Fruit fly (Drosophila melanogaster): ENCODE data around the gene CG13040.

CG13040 gene

dm6 chr3L:16328207-16328891, 1.8 kb upstream of the CG13040 start, which contains the start of gene CG13058 (continued):
- TF ChIP-seq CG8388 (GFP tag; optimal IDR thresholded peaks at IDR 0.05) (no peak), pan (optimal IDR thresholded peaks at IDR 0.05) (no peak), pan (GFP tag; optimal IDR thresholded peaks at IDR 0.05 in 1 of 2, IDR thresholded peaks at IDR 0.05 in 1 of 2) (no peak), pnt (GFP tag; optimal IDR thresholded peaks at IDR 0.05) (no peak), D19B (GFP tag; optimal IDR thresholded peaks at IDR 0.05) (no peak), Med (GFP tag) (peak; percentile 54), Hmr (GFP tag; optimal IDR thresholded peaks at IDR 0.05) (peak; percentile 61), crol (GFP tag; IDR thresholded peaks at IDR 0.05) (peak; percentile 69), CG32772 (GFP tag; IDR thresholded peaks at IDR 0.05) (no peak), pho (GFP tag; optimal IDR thresholded peaks at IDR 0.05) (peak; percentile 53), nerfin-1 (tag; optimal IDR thresholded peaks at IDR 0.05) (no peak), dmrt11E (tag; optimal IDR thresholded peaks at IDR 0.05) (no peak), CG11696 (GFP tag; IDR thresholded peaks at IDR 0.05) (no peak), Dip3 (GFP tag; optimal IDR thresholded peaks at IDR 0.05) (peak; percentile 65), sima (GFP tag; optimal IDR thresholded peaks at IDR 0.05) (no peak), CG8478 (optimal IDR thresholded peaks at IDR 0.05) (no peak), Sox100B (GFP tag; optimal IDR thresholded peaks at IDR 0.05) (peak; percentile 53), slou (GFP tag; optimal IDR thresholded peaks at IDR 0.05) (no peak), Aef1 (GFP tag; IDR thresholded peaks at IDR 0.05) (peak; percentile 64), gsb (GFP tag; IDR thresholded peaks at IDR 0.05) (peak; percentile 52; the same call in 1 of the 2 replicates), sim (GFP tag; IDR thresholded peaks at IDR 0.05) (no peak), twi (tag; optimal IDR thresholded peaks at IDR 0.05) (no peak), CG5953 (GFP tag; IDR thresholded peaks at IDR 0.05) (no peak), hbn (GFP tag; IDR thresholded peaks at IDR 0.05; ENCODE audit: partially characterized antibody) (no peak), Hr78 (GFP tag; optimal IDR thresholded peaks at IDR 0.05) (no peak), CG18619 (GFP tag; optimal IDR thresholded peaks at IDR 0.05) (peak; percentile 61), Side (GFP tag; optimal IDR thresholded peaks at IDR 0.05) (no peak), unpg (GFP tag; optimal IDR thresholded peaks at IDR 0.05) (peak; percentile 67), bowl (GFP tag; IDR thresholded peaks at IDR 0.05) (peak; percentile 77), dm (GFP tag; optimal IDR thresholded peaks at IDR 0.05) (peak; percentile 45), PHDP (tag; optimal IDR thresholded peaks at IDR 0.05) (peak; percentile 69), oc (tag; optimal IDR thresholded peaks at IDR 0.05) (no peak), Pdp1 (GFP tag; optimal IDR thresholded peaks at IDR 0.05) (no peak), CG15011 (GFP tag; optimal IDR thresholded peaks at IDR 0.05) (peak; percentile 13), nau (GFP tag; optimal IDR thresholded peaks at IDR 0.05) (peak; percentile 56), CG17385 (GFP tag; optimal IDR thresholded peaks at IDR 0.05) (peak; percentile 64), Scr (GFP tag; IDR thresholded peaks at IDR 0.05; ENCODE audit: partially characterized antibody) (no peak), H15 (GFP tag; IDR thresholded peaks at IDR 0.05) (no peak), CHES-1-like (GFP tag; optimal IDR thresholded peaks at IDR 0.05) (peak; percentile 59), CG14050 (GFP tag; IDR thresholded peaks at IDR 0.05) (peak; percentile 76), CG8944 (GFP tag; optimal IDR thresholded peaks at IDR 0.05) (peak; percentile 36), CG15696 (tag; optimal IDR thresholded peaks at IDR 0.05) (no peak), cas (GFP tag; IDR thresholded peaks at IDR 0.05) (no peak), row (GFP tag; IDR thresholded peaks at IDR 0.05) (peak; percentile 83), wek (GFP tag; optimal IDR thresholded peaks at IDR 0.05) (no peak), sd (tag; optimal IDR thresholded peaks at IDR 0.05) (peak; percentile 8), Rx (GFP tag; IDR thresholded peaks at IDR 0.05) (no peak), Hand (GFP tag; optimal IDR thresholded peaks at IDR 0.05) (peak; percentile 3), gfzf (GFP tag; optimal IDR thresholded peaks at IDR 0.05) (no peak), HLH4C (GFP tag; IDR thresholded peaks at IDR 0.05; ENCODE audit: partially characterized antibody) (no peak)
